Fruit fly (Drosophila melanogaster) whole organism, embryonic: Measurements from ENCODE around the gene CAH4.

Experiments
- ATbp ChIP-seq: fragments of 200-800 bp; sonication (Bioruptor generic); optimal IDR thresholded peaks from 2 replicates; lab custom pipeline; 2017; ENCODE audit warnings: missing biosample characterization, mild to moderate bottlenecking, missing genetic modification characterization, missing genetic modification reagents
- Bdp1 ChIP-seq: fragments of 200-800 bp; sonication (Bioruptor generic); optimal IDR thresholded peaks from 3 replicates; lab custom pipeline; 2016; ENCODE audit warnings: missing biosample characterization, missing genetic modification characterization
- CG10321 ChIP-seq: fragments of 200-800 bp; sonication (Bioruptor generic); IDR thresholded peaks from 2 replicates; pipeline ENCODE4 v1.3.6; 2022; ENCODE audit warnings: missing biosample characterization, missing genetic modification characterization
- CG11695 ChIP-seq: fragments of 200-800 bp; sonication (Bioruptor generic); IDR thresholded peaks from 3 replicates; pipeline ENCODE4 v1.3.6; 2022; ENCODE audit warnings: missing biosample characterization, missing genetic modification characterization
- CG11723 ChIP-seq: fragments of 200-800 bp; sonication (Bioruptor generic); optimal IDR thresholded peaks from 2 replicates; lab custom pipeline; 2017; ENCODE audit warnings: missing biosample characterization, mild to moderate bottlenecking, missing genetic modification characterization
- CG1233 ChIP-seq: fragments of 200-800 bp; sonication (Bioruptor generic); optimal IDR thresholded peaks from 4 replicates; lab custom pipeline; 2018; ENCODE audit warnings: missing biosample characterization, mild to moderate bottlenecking, missing genetic modification characterization
- CG17612 ChIP-seq: fragments of 200-800 bp; sonication (Bioruptor generic); IDR thresholded peaks from 2 replicates; pipeline ENCODE4 v1.3.6; 2022; ENCODE audit warnings: missing biosample characterization, missing genetic modification characterization
- CG3281 ChIP-seq: fragments of 200-800 bp; sonication (Bioruptor generic); optimal IDR thresholded peaks from 3 replicates; lab custom pipeline; 2017; ENCODE audit warnings: missing biosample characterization, mild to moderate bottlenecking, missing genetic modification characterization
- CG4328 ChIP-seq: fragments of 200-800 bp; sonication (Bioruptor generic); optimal IDR thresholded peaks from 3 replicates; lab custom pipeline; 2017; ENCODE audit warnings: missing biosample characterization, missing genetic modification reagents, missing genetic modification characterization
- CG5180 ChIP-seq: fragments of 200-800 bp; sonication (Bioruptor generic); optimal IDR thresholded peaks from 3 replicates; lab custom pipeline; 2017; ENCODE audit warnings: missing biosample characterization, missing genetic modification characterization, mild to moderate bottlenecking, moderate library complexity, missing genetic modification reagents
- CG7987 ChIP-seq: fragments of 200-800 bp; sonication (Bioruptor generic); optimal IDR thresholded peaks from 2 replicates; lab custom pipeline; 2018; ENCODE audit warnings: missing biosample characterization, mild to moderate bottlenecking, missing genetic modification characterization, moderate library complexity
- CG8388 ChIP-seq: fragments of 200-800 bp; sonication (Bioruptor generic); optimal IDR thresholded peaks from 2 replicates; lab custom pipeline; 2019; ENCODE audit warnings: missing biosample characterization, mild to moderate bottlenecking, missing genetic modification characterization, moderate library complexity
- CG9727 ChIP-seq: fragments of 200-800 bp; sonication (Bioruptor generic); optimal IDR thresholded peaks from 3 replicates; lab custom pipeline; 2017; ENCODE audit warnings: missing biosample characterization, mild to moderate bottlenecking, missing genetic modification characterization
- Dbx ChIP-seq: fragments of 200-800 bp; sonication (Bioruptor generic); IDR thresholded peaks from 3 replicates; pipeline ENCODE4 v1.3.6; 2022; ENCODE audit warnings: missing biosample characterization, missing genetic modification characterization
- E2f2 ChIP-seq: fragments of 200-800 bp; sonication (Bioruptor generic); IDR thresholded peaks from 2 replicates; pipeline ENCODE4 v1.3.6; 2022; ENCODE audit warnings: missing biosample characterization, missing genetic modification characterization
- Hmr ChIP-seq: fragments of 200-800 bp; sonication (Bioruptor generic); optimal IDR thresholded peaks from 3 replicates; lab custom pipeline; 2017; ENCODE audit warnings: mild to moderate bottlenecking, missing biosample characterization, missing genetic modification reagents, missing genetic modification characterization
- Hsf ChIP-seq: fragments of 200-800 bp; sonication (Bioruptor generic); optimal IDR thresholded peaks from 3 replicates; lab custom pipeline; 2016; ENCODE audit warnings: missing biosample characterization, missing genetic modification characterization
- NK7.1 ChIP-seq: fragments of 200-800 bp; sonication (Bioruptor generic); optimal IDR thresholded peaks from 3 replicates; lab custom pipeline; 2016; ENCODE audit warnings: missing biosample characterization, missing genetic modification characterization
- Nf-YA ChIP-seq: fragments of 200-800 bp; sonication (Bioruptor generic); IDR thresholded peaks from 2 replicates; pipeline ENCODE4 v1.3.6; 2022; ENCODE audit warnings: missing biosample characterization, missing genetic modification characterization
- Nf-YC ChIP-seq: fragments of 200-800 bp; optimal IDR thresholded peaks from 3 replicates; lab custom pipeline; 2019; ENCODE audit warnings: missing biosample characterization, mild to moderate bottlenecking, missing genetic modification characterization, moderate library complexity
- Opbp ChIP-seq: fragments of 200-800 bp; sonication (Bioruptor generic); IDR thresholded peaks from 3 replicates; pipeline ENCODE4 v1.3.6; 2022; ENCODE audit warnings: missing biosample characterization, missing genetic modification characterization; ENCODE audit not compliant: partially characterized antibody
- Sry-δ ChIP-seq: fragments of 200-800 bp; sonication (Bioruptor generic); optimal IDR thresholded peaks from 2 replicates; lab custom pipeline; 2016; ENCODE audit warnings: missing biosample characterization, missing genetic modification characterization
- ase ChIP-seq: fragments of 200-800 bp; sonication (Bioruptor generic); IDR thresholded peaks from 3 replicates; pipeline ENCODE4 v1.3.6; 2022; ENCODE audit warnings: missing biosample characterization, missing genetic modification characterization
- bbx ChIP-seq: fragments of 200-800 bp; sonication (Bioruptor generic); IDR thresholded peaks from 2 replicates; pipeline ENCODE4 v1.3.6; 2022; ENCODE audit warnings: missing biosample characterization, missing genetic modification characterization; ENCODE audit not compliant: partially characterized antibody
- bcd ChIP-seq: fragments of 200-800 bp; sonication (Bioruptor generic); optimal IDR thresholded peaks from 2 replicates; lab custom pipeline; 2017; ENCODE audit warnings: missing biosample characterization, mild to moderate bottlenecking, missing genetic modification characterization
- bowl ChIP-seq: fragments of 200-800 bp; sonication (Bioruptor generic); IDR thresholded peaks from 2 replicates; pipeline ENCODE4 v1.3.6; 2022; ENCODE audit warnings: missing biosample characterization, missing genetic modification characterization
- danr ChIP-seq: fragments of 200-800 bp; sonication (Bioruptor generic); IDR thresholded peaks from 2 replicates; pipeline ENCODE4 v1.3.6; 2022; ENCODE audit warnings: missing biosample characterization, missing genetic modification characterization
- en ChIP-seq: fragments of 200-800 bp; sonication (Bioruptor generic); optimal IDR thresholded peaks from 2 replicates; lab custom pipeline; 2016; ENCODE audit warnings: missing biosample characterization, missing genetic modification characterization
- eyg ChIP-seq: fragments of 200-800 bp; sonication (Bioruptor generic); optimal IDR thresholded peaks from 3 replicates; lab custom pipeline; 2016; ENCODE audit warnings: missing biosample characterization, missing genetic modification characterization
- gce ChIP-seq: fragments of 200-800 bp; sonication (Bioruptor generic); IDR thresholded peaks from 3 replicates; pipeline ENCODE4 v1.3.6; 2022; ENCODE audit warnings: missing biosample characterization, missing genetic modification characterization
- gfzf ChIP-seq: fragments of 200-800 bp; sonication (Bioruptor generic); optimal IDR thresholded peaks from 2 replicates; lab custom pipeline; 2016; ENCODE audit warnings: missing biosample characterization, mild to moderate bottlenecking, missing genetic modification characterization, moderate library complexity
- grau ChIP-seq: fragments of 200-800 bp; optimal IDR thresholded peaks from 3 replicates; lab custom pipeline; 2019; ENCODE audit warnings: missing biosample characterization, mild to moderate bottlenecking, missing genetic modification characterization, moderate library complexity
- hb ChIP-seq: fragments of 200-800 bp; sonication (Bioruptor generic); IDR thresholded peaks from 3 replicates; pipeline ENCODE4 v1.3.6; 2022; ENCODE audit warnings: missing biosample characterization, missing genetic modification characterization; ENCODE audit not compliant: partially characterized antibody
- hkb ChIP-seq, 2 experiments: fragments of 200-800 bp in 1 of 2; fragments of >200 bp in 1 of 2; sonication (Bioruptor generic) in 1 of 2; IDR thresholded peaks in 1 of 2; optimal IDR thresholded peaks in 1 of 2; 2 replicates each; pipeline versions ENCODE4 v1.3.6 to Lab custom; 2017 to 2022; ENCODE audit warnings: missing biosample characterization in 1 of 2, missing genetic modification characterization in 1 of 2
- insv ChIP-seq, 2 experiments: fragments of 200-800 bp; sonication (Bioruptor generic); optimal IDR thresholded peaks; 3 replicates each; lab custom pipeline; 2016 to 2018; ENCODE audit warnings: missing biosample characterization in 2 of 2, missing genetic modification characterization in 2 of 2
- mirr ChIP-seq: fragments of 200-800 bp; sonication (Bioruptor generic); optimal IDR thresholded peaks from 3 replicates; lab custom pipeline; 2018; ENCODE audit warnings: missing biosample characterization, mild to moderate bottlenecking, missing genetic modification characterization
- pfk ChIP-seq: fragments of 200-800 bp; sonication (Bioruptor generic); optimal IDR thresholded peaks from 2 replicates; lab custom pipeline; 2018; ENCODE audit warnings: missing biosample characterization, mild to moderate bottlenecking, missing genetic modification characterization, moderate library complexity
- phol ChIP-seq: fragments of 200-800 bp; sonication (Bioruptor generic); optimal IDR thresholded peaks from 3 replicates; lab custom pipeline; 2018; ENCODE audit warnings: missing biosample characterization, mild to moderate bottlenecking, missing genetic modification characterization, moderate library complexity
- pita ChIP-seq: fragments of 200-800 bp; sonication (Bioruptor generic); optimal IDR thresholded peaks from 2 replicates; lab custom pipeline; 2017; ENCODE audit warnings: missing biosample characterization, mild to moderate bottlenecking, missing genetic modification characterization
- sens ChIP-seq: fragments of 200-800 bp; sonication (Bioruptor generic); peaks from one replicate; lab custom pipeline; 2016; ENCODE audit warnings: missing biosample characterization, missing genetic modification characterization
- sob ChIP-seq: fragments of 200-800 bp; sonication (Bioruptor generic); IDR thresholded peaks from 2 replicates; pipeline ENCODE4 v1.3.6; 2022; ENCODE audit warnings: missing biosample characterization, missing genetic modification characterization
- stwl ChIP-seq: fragments of 200-800 bp; sonication (Bioruptor generic); optimal IDR thresholded peaks from 3 replicates; lab custom pipeline; 2018; ENCODE audit warnings: missing biosample characterization, mild to moderate bottlenecking, missing genetic modification characterization, moderate library complexity
- tin ChIP-seq: fragments of 200-800 bp; sonication (Bioruptor generic); optimal IDR thresholded peaks from 3 replicates; lab custom pipeline; 2016; ENCODE audit warnings: missing biosample characterization, missing genetic modification characterization
- tll ChIP-seq, 2 experiments: fragments of 200-800 bp in 1 of 2; fragments of >200 bp in 1 of 2; sonication (Bioruptor generic) in 1 of 2; optimal IDR thresholded peaks; 2 replicates each; lab custom pipeline; 2017 to 2019; ENCODE audit warnings: missing biosample characterization in 2 of 2, missing genetic modification characterization in 2 of 2, mild to moderate bottlenecking in 1 of 2, moderate library complexity in 1 of 2
- tna ChIP-seq: fragments of 200-800 bp; sonication (Bioruptor generic); IDR thresholded peaks from 2 replicates; pipeline ENCODE4 v1.3.6; 2022; ENCODE audit warnings: missing biosample characterization, missing genetic modification characterization; ENCODE audit not compliant: partially characterized antibody
- vvl ChIP-seq: fragments of 200-800 bp; sonication (Bioruptor generic); IDR thresholded peaks from 2 replicates; pipeline ENCODE4 v1.3.6; 2022; ENCODE audit warnings: missing biosample characterization, missing genetic modification characterization
- yki ChIP-seq: fragments of >200 bp; optimal IDR thresholded peaks from 3 replicates; lab custom pipeline; 2018
- z ChIP-seq: fragments of 200-800 bp; sonication (Bioruptor generic); IDR thresholded peaks from 3 replicates; pipeline ENCODE4 v1.3.6; 2022; ENCODE audit warnings: missing biosample characterization, missing genetic modification characterization
- zf30C ChIP-seq: fragments of 200-800 bp; sonication (Bioruptor generic); optimal IDR thresholded peaks from 3 replicates; lab custom pipeline; 2018; ENCODE audit warnings: missing biosample characterization, mild to moderate bottlenecking, missing genetic modification characterization

The CAH4 gene

dm6 chr3R:24870389-24871048 is 13.2 kb upstream of the CAH4 start, which contains the start of gene CycB3 (continued):
- peak; percentile 92 for TF ChIP-seq gfzf (GFP tag; lab: Kevin White, UChicago)
- TF ChIP-seq CG11723 (GFP tag; lab: Kevin White, UChicago): peak; percentile 3
- no peak for TF ChIP-seq CG10321 (GFP tag; lab: Robert Waterston, UW)
- TF ChIP-seq en (GFP tag; lab: Kevin White, UChicago): no peak
- TF ChIP-seq ATbp (GFP tag; lab: Kevin White, UChicago): no peak
- no peak for TF ChIP-seq pita (GFP tag; lab: Kevin White, UChicago)
- peak; percentile 41 for TF ChIP-seq CG3281 (GFP tag; lab: Kevin White, UChicago)
- peak in 1 of 2 experiments; percentile 58 for TF ChIP-seq insv (GFP tag; optimal IDR thresholded peaks at IDR 0.05; lab: Kevin White, UChicago)
- no peak for TF ChIP-seq bowl
- TF ChIP-seq Sry-δ (GFP tag; lab: Kevin White, UChicago): peak; percentile 58
- TF ChIP-seq CG5180 (GFP tag; lab: Kevin White, UChicago): no peak
- TF ChIP-seq CG4328 (GFP tag; lab: Kevin White, UChicago): peak; percentile 50
- peak; percentile 75 for TF ChIP-seq sens (GFP tag; lab: Kevin White, UChicago)
- TF ChIP-seq CG7987: peak; percentile 45
- peak; percentile 19; the same call in 1 of the 2 replicates for TF ChIP-seq sob (GFP tag; lab: Robert Waterston, UW)
- TF ChIP-seq Nf-YC (tag; lab: Kevin White, UChicago): no peak
- TF ChIP-seq Dbx (GFP tag; lab: Robert Waterston, UW): 0 out of 3 replicates have a peak, but pooled peaks have one; percentile 13
- peak; percentile 36; the same call in 1 of the 3 replicates for TF ChIP-seq ase
- TF ChIP-seq bbx: peak; percentile 50; the same call in 1 of the 2 replicates
- peak; percentile 21; the same call in 1 of the 2 replicates for TF ChIP-seq Nf-YA (GFP tag; lab: Robert Waterston, UW)
- TF ChIP-seq pfk (GFP tag; lab: Kevin White, UChicago): peak; percentile 38
- peak; percentile 31 for TF ChIP-seq Bdp1 (GFP tag; lab: Kevin White, UChicago)
- no peak for TF ChIP-seq danr
- no peak for TF ChIP-seq hkb (optimal IDR thresholded peaks at IDR 0.05; lab: Kevin White, UChicago)
- 0 out of 2 replicates have a peak, but pooled peaks have one; percentile 9 for TF ChIP-seq hkb (GFP tag; IDR thresholded peaks at IDR 0.05; lab: Robert Waterston, UW)
- no peak for TF ChIP-seq hb (GFP tag; lab: Robert Waterston, UW)
- TF ChIP-seq z (GFP tag; lab: Robert Waterston, UW): no peak
- peak; percentile 23 for TF ChIP-seq CG9727 (GFP tag; lab: Kevin White, UChicago)
- no peak for TF ChIP-seq CG8388 (GFP tag; lab: Kevin White, UChicago)
- TF ChIP-seq phol (tag; lab: Kevin White, UChicago): peak; percentile 91
- peak; percentile 16 for TF ChIP-seq grau (tag; lab: Kevin White, UChicago)
- TF ChIP-seq CG1233: peak; percentile 11
- TF ChIP-seq Hmr (GFP tag; lab: Kevin White, UChicago): peak; percentile 42
- TF ChIP-seq yki (lab: Kevin White, UChicago): no peak
- 0 out of 2 replicates have a peak, but pooled peaks have one; percentile 30 for TF ChIP-seq tna
- peak; percentile 20 for TF ChIP-seq tin (GFP tag; lab: Kevin White, UChicago)
- peak; percentile 34 for TF ChIP-seq bcd (GFP tag; lab: Kevin White, UChicago)
- peak; percentile 56; the same call in 2 of the 3 replicates for TF ChIP-seq Opbp (GFP tag; lab: Robert Waterston, UW)
- TF ChIP-seq CG17612 (GFP tag; lab: Robert Waterston, UW): no peak
- TF ChIP-seq eyg (GFP tag; lab: Kevin White, UChicago): no peak
- TF ChIP-seq NK7.1 (GFP tag; lab: Kevin White, UChicago): no peak
- peak; percentile 100 for TF ChIP-seq E2f2 (GFP tag; lab: Robert Waterston, UW)
- no peak for TF ChIP-seq CG11695 (GFP tag; lab: Robert Waterston, UW)
- peak; percentile 65 for TF ChIP-seq stwl
- peak; percentile 39; the same call in 1 of the 3 replicates for TF ChIP-seq gce (GFP tag; lab: Robert Waterston, UW)
- peak; percentile 14 for TF ChIP-seq zf30C (GFP tag; lab: Kevin White, UChicago)
- TF ChIP-seq vvl (GFP tag; lab: Robert Waterston, UW): peak; percentile 64
- peak; percentile 22 for TF ChIP-seq mirr
- TF ChIP-seq tll (GFP tag; optimal IDR thresholded peaks at IDR 0.05; lab: Kevin White, UChicago): peak in 1 of 2 experiments; percentile 33
- TF ChIP-seq Hsf (GFP tag; lab: Kevin White, UChicago): peak; percentile 11
